Fruit fly (Drosophila melanogaster): Measurements from ENCODE around the gene CG3436.

Gene CG3436

dm6 chr2L:155215-155712, 565 bp upstream of the CG3436 start, which contains the start of gene Pus10 (continued):
- TF ChIP-seq trem (tag; optimal IDR thresholded peaks at IDR 0.05) (peak; percentile 17), tgo (GFP tag; IDR thresholded peaks at IDR 0.05) (no peak), ham (GFP tag; IDR thresholded peaks at IDR 0.05) (no peak), Ets97D (GFP tag; optimal IDR thresholded peaks at IDR 0.05) (peak; percentile 27), CG11696 (GFP tag; IDR thresholded peaks at IDR 0.05) (no peak), CG11504 (tag; optimal IDR thresholded peaks at IDR 0.05) (no peak), Dip2 (GFP tag; IDR thresholded peaks at IDR 0.05) (no peak), ems (GFP tag; optimal IDR thresholded peaks at IDR 0.05) (no peak), gt (GFP tag; IDR thresholded peaks at IDR 0.05) (no peak), eyg (GFP tag; optimal IDR thresholded peaks at IDR 0.05) (no peak), CG5953 (GFP tag; IDR thresholded peaks at IDR 0.05) (no peak), CG12299 (tag; optimal IDR thresholded peaks at IDR 0.05) (no peak), CG6854 (GFP tag; optimal IDR thresholded peaks at IDR 0.05) (no peak), CG7745 (tag; optimal IDR thresholded peaks at IDR 0.05) (peak; percentile 15), Spps (tag; optimal IDR thresholded peaks at IDR 0.05) (no peak), MBD-R2 (GFP tag; IDR thresholded peaks at IDR 0.05) (no peak), Sry-δ (GFP tag; optimal IDR thresholded peaks at IDR 0.05) (peak; percentile 40), Doc3 (GFP tag; IDR thresholded peaks at IDR 0.05; ENCODE audit: partially characterized antibody) (no peak), CG8089 (GFP tag; optimal IDR thresholded peaks at IDR 0.05) (no peak), NC2β (GFP tag; optimal IDR thresholded peaks at IDR 0.05) (no peak), otp (GFP tag; IDR thresholded peaks at IDR 0.05) (no peak), CG14050 (GFP tag; IDR thresholded peaks at IDR 0.05) (no peak), NC2α (GFP tag; optimal IDR thresholded peaks at IDR 0.05) (no peak), ERR (GFP tag; optimal IDR thresholded peaks at IDR 0.05) (no peak), CG10209 (GFP tag; optimal IDR thresholded peaks at IDR 0.05) (no peak), C15 (GFP tag; IDR thresholded peaks at IDR 0.05) (no peak), danr (GFP tag; IDR thresholded peaks at IDR 0.05) (no peak), CG10366 (GFP tag; IDR thresholded peaks at IDR 0.05) (no peak), CG6791 (GFP tag; IDR thresholded peaks at IDR 0.05; ENCODE audit: partially characterized antibody) (no peak), ato (GFP tag; IDR thresholded peaks at IDR 0.05; ENCODE audit: partially characterized antibody) (no peak), Mes4 (GFP tag; optimal IDR thresholded peaks at IDR 0.05) (no peak), cwo (GFP tag; optimal IDR thresholded peaks at IDR 0.05) (no peak), CG6654 (GFP tag; optimal IDR thresholded peaks at IDR 0.05) (no peak), klu (GFP tag; IDR thresholded peaks at IDR 0.05) (no peak), CG9609 (GFP tag; optimal IDR thresholded peaks at IDR 0.05) (no peak), pan (optimal IDR thresholded peaks at IDR 0.05) (no peak), pan (GFP tag; optimal IDR thresholded peaks at IDR 0.05 in 1 of 2, IDR thresholded peaks at IDR 0.05 in 1 of 2) (no peak), CG18476 (GFP tag; optimal IDR thresholded peaks at IDR 0.05) (no peak), dmrt11E (tag; optimal IDR thresholded peaks at IDR 0.05) (no peak), HmgD (GFP tag; optimal IDR thresholded peaks at IDR 0.05) (no peak), gcm2 (GFP tag; optimal IDR thresholded peaks at IDR 0.05) (no peak), CG7271 (tag; optimal IDR thresholded peaks at IDR 0.05) (no peak), slbo (GFP tag; IDR thresholded peaks at IDR 0.05) (no peak), mirr (GFP tag; optimal IDR thresholded peaks at IDR 0.05) (no peak), CG10274 (GFP tag; optimal IDR thresholded peaks at IDR 0.05) (no peak), gfzf (GFP tag; optimal IDR thresholded peaks at IDR 0.05) (no peak), CG32772 (GFP tag; IDR thresholded peaks at IDR 0.05) (no peak), sqz (GFP tag; optimal IDR thresholded peaks at IDR 0.05) (peak; percentile 99), CG2889 (GFP tag; IDR thresholded peaks at IDR 0.05) (no peak), CG8924 (tag; optimal IDR thresholded peaks at IDR 0.05) (peak; percentile 65), Drgx (GFP tag; IDR thresholded peaks at IDR 0.05) (no peak), hth (optimal IDR thresholded peaks at IDR 0.05) (no peak), CG15269 (tag; optimal IDR thresholded peaks at IDR 0.05) (no peak)

Data from whole organism, embryonic.